Worm (Caenorhabditis elegans): ENCODE results near the gene F59B1.2.
"Not testable (repeated sequence)": the region's sequence is repeated elsewhere in the genome, so short reads cannot be mapped to it uniquely, and the experiment has no call there.

The F59B1.2 gene

DNA sequence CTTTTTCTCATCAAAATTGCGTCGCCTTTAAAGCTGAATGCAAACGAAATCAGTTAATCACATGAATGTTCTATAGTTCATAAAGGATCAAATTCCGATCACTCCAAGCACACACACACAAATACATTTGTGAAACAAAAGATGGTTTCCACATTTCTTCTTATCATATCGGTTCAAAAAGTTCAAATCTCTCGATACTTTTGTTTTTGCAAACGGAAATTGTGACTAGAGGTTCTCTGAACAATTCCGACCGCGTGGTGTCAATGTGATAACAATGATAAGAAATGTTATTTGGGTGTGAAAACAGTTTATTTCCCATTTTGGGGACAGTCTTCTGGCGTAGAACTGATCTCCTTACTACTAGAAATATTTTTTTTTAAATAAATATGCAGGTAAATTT, 16.3 kb upstream of the F59B1.2 start:
- no peak for TF ChIP-seq ceh-13 (GFP tag; optimal IDR thresholded peaks at IDR 0.05)
- TF ChIP-seq tbx-37 (GFP tag; conservative IDR thresholded peaks at IDR 0.05) = no peak
- no peak for TF ChIP-seq scrt-1 (GFP tag; IDR thresholded peaks at IDR 0.05)
- no peak for TF ChIP-seq flt-1 (GFP tag; IDR thresholded peaks at IDR 0.05)
- no peak for TF ChIP-seq hnd-1 (tag; optimal IDR thresholded peaks at IDR 0.05)
- TF ChIP-seq F13C5.2 (tag; optimal IDR thresholded peaks at IDR 0.05) = no peak
- no peak for TF ChIP-seq sea-1 (GFP tag; conservative IDR thresholded peaks at IDR 0.05)
- TF ChIP-seq ama-1 (optimal IDR thresholded peaks at IDR 0.05) = no peak
- TF ChIP-seq tbx-11 (GFP tag; IDR thresholded peaks at IDR 0.05) = no peak
- no peak for TF ChIP-seq tra-4 (tag; optimal IDR thresholded peaks at IDR 0.05)
- TF ChIP-seq hmg-4 (GFP tag; optimal IDR thresholded peaks at IDR 0.05) = no peak
- TF ChIP-seq hmbx-1 (tag; optimal IDR thresholded peaks at IDR 0.05) = no peak
- TF ChIP-seq B0310.2 (tag; optimal IDR thresholded peaks at IDR 0.05) = no peak
- TF ChIP-seq ets-7 (tag; optimal IDR thresholded peaks at IDR 0.05) = no peak
- TF ChIP-seq ceh-36 (tag; optimal IDR thresholded peaks at IDR 0.05) = no peak
- TF ChIP-seq pes-1 (GFP tag; IDR thresholded peaks at IDR 0.05) = no peak

- TF ChIP-seq hnd-1 (tag; optimal IDR thresholded peaks at IDR 0.05); ets-7 (tag; optimal IDR thresholded peaks at IDR 0.05); tbx-37 (GFP tag; conservative IDR thresholded peaks at IDR 0.05): not testable (repeated sequence)
These were observed 12.5 kb upstream of the F59B1.2 start, which contains the start of gene srx-93 for ce11 chrV:3620608-3621007. TSS of gene srx-93 (minus strand) at chrV:3620708.

- TF ChIP-seq tbx-11 (GFP tag; IDR thresholded peaks at IDR 0.05) = no peak
- no peak for TF ChIP-seq tbx-37 (GFP tag; conservative IDR thresholded peaks at IDR 0.05)
- no peak for TF ChIP-seq aly-1 (tag; optimal IDR thresholded peaks at IDR 0.05)
- no peak for TF ChIP-seq ama-1 (optimal IDR thresholded peaks at IDR 0.05)
- no peak for TF ChIP-seq ceh-13 (GFP tag; optimal IDR thresholded peaks at IDR 0.05)
- no peak for TF ChIP-seq hmg-4 (GFP tag; optimal IDR thresholded peaks at IDR 0.05)
- TF ChIP-seq B0310.2 (tag; optimal IDR thresholded peaks at IDR 0.05) = no peak
- no peak for TF ChIP-seq ceh-36 (tag; optimal IDR thresholded peaks at IDR 0.05)
- TF ChIP-seq pes-1 (GFP tag; IDR thresholded peaks at IDR 0.05) = no peak
- no peak for TF ChIP-seq tra-4 (tag; optimal IDR thresholded peaks at IDR 0.05)
- TF ChIP-seq hnd-1 (tag; optimal IDR thresholded peaks at IDR 0.05) = no peak
- no peak for TF ChIP-seq scrt-1 (GFP tag; IDR thresholded peaks at IDR 0.05)
- no peak for TF ChIP-seq sea-1 (GFP tag; conservative IDR thresholded peaks at IDR 0.05)
These were observed 6.2 kb upstream of the F59B1.2 start, which contains the start of gene F59B1.4 for ce11 chrV:3626944-3627343. TSS of gene F59B1.4 (minus strand) at chrV:3627044.

- TF ChIP-seq flt-1 (GFP tag; IDR thresholded peaks at IDR 0.05) (no peak), ama-1 (optimal IDR thresholded peaks at IDR 0.05) (no peak), tbx-11 (GFP tag; IDR thresholded peaks at IDR 0.05) (no peak), hnd-1 (tag; optimal IDR thresholded peaks at IDR 0.05) (no peak), F13C5.2 (tag; optimal IDR thresholded peaks at IDR 0.05) (no peak), scrt-1 (GFP tag; IDR thresholded peaks at IDR 0.05) (no peak), ets-7 (tag; optimal IDR thresholded peaks at IDR 0.05) (no peak), ceh-13 (GFP tag; optimal IDR thresholded peaks at IDR 0.05) (no peak), aly-1 (tag; optimal IDR thresholded peaks at IDR 0.05) (no peak), tbx-37 (GFP tag; conservative IDR thresholded peaks at IDR 0.05) (no peak), B0310.2 (tag; optimal IDR thresholded peaks at IDR 0.05) (no peak), hmg-4 (GFP tag; optimal IDR thresholded peaks at IDR 0.05) (no peak)
These were observed 1.6 kb upstream of the F59B1.2 start, which contains the start of gene F59B1.6 for ce11 chrV:3631591-3631990. TSS of gene F59B1.6 (minus strand) at chrV:3631691.

- TF ChIP-seq hmbx-1 (tag; optimal IDR thresholded peaks at IDR 0.05) (no peak), B0310.2 (tag; optimal IDR thresholded peaks at IDR 0.05) (no peak), hmg-4 (GFP tag; optimal IDR thresholded peaks at IDR 0.05) (no peak), hnd-1 (tag; optimal IDR thresholded peaks at IDR 0.05) (no peak), tra-4 (tag; optimal IDR thresholded peaks at IDR 0.05) (no peak), tbx-11 (GFP tag; IDR thresholded peaks at IDR 0.05) (no peak), pes-1 (GFP tag; IDR thresholded peaks at IDR 0.05) (no peak), ceh-13 (GFP tag; optimal IDR thresholded peaks at IDR 0.05) (no peak), scrt-1 (GFP tag; IDR thresholded peaks at IDR 0.05) (no peak), ceh-36 (tag; optimal IDR thresholded peaks at IDR 0.05) (no peak)
These were observed 701 bp upstream of the F59B1.2 start for ce11 chrV:3632249-3633030.

DNA sequence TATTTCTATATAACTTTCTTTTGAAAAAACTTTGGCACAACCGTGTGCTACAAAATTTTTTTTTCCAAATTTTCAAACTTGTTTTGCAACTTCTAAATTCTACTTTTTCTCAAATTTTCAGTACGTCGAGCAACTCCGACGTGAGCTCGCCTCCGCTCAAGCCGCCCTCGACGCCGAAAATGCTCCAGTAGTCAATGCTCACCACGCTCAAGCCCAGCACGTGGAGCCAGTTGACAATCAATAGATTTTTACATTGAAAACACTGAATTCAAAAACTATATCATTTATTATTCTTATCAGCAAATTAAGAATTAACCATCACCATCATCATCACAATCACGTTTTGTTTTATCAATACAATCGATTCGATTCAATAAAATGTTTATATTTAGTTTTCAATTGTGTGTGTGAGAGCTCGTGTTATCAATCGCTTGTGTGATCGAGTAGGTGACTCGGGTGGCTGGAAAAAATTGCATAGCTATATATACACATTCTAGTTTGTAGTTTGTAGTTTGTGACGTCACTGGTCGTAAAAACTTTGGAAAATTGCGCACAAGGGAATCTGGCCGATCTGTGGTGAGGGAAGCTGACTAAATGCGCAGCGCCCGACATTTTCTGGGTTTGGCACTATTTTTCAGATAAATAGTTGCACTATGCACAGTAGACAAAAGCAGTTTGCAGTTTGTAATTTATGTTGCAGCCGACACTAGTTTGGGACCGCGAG, 1.3 kb downstream of the F59B1.2 start:
- TF ChIP-seq flt-1 (GFP tag; IDR thresholded peaks at IDR 0.05) = no peak
- no peak for TF ChIP-seq F13C5.2 (tag; optimal IDR thresholded peaks at IDR 0.05)
- no peak for TF ChIP-seq ceh-36 (tag; optimal IDR thresholded peaks at IDR 0.05)
- no peak for TF ChIP-seq ets-7 (tag; optimal IDR thresholded peaks at IDR 0.05)
- TF ChIP-seq aly-1 (tag; optimal IDR thresholded peaks at IDR 0.05) = no peak
- no peak for TF ChIP-seq pes-1 (GFP tag; IDR thresholded peaks at IDR 0.05)
- no peak for TF ChIP-seq ama-1 (optimal IDR thresholded peaks at IDR 0.05)
- TF ChIP-seq scrt-1 (GFP tag; IDR thresholded peaks at IDR 0.05) = no peak
- no peak for TF ChIP-seq sea-1 (GFP tag; conservative IDR thresholded peaks at IDR 0.05)
- TF ChIP-seq hmbx-1 (tag; optimal IDR thresholded peaks at IDR 0.05) = no peak

ce11 chrV:3637086-3637485, 3.9 kb downstream of the F59B1.2 start, which contains the start of gene srx-41:
TSS of gene srx-41 (minus strand) at chrV:3637186.
- TF ChIP-seq tbx-37 (GFP tag; conservative IDR thresholded peaks at IDR 0.05) (no peak), scrt-1 (GFP tag; IDR thresholded peaks at IDR 0.05) (no peak), aly-1 (tag; optimal IDR thresholded peaks at IDR 0.05) (no peak), ceh-36 (tag; optimal IDR thresholded peaks at IDR 0.05) (no peak), hmbx-1 (tag; optimal IDR thresholded peaks at IDR 0.05) (no peak)

Measured in whole organism, early embryonic.